Fruit fly (Drosophila melanogaster) whole organism, embryonic: ENCODE measurements around the gene DCTN1-p150.

Experiments used
- Abd-B ChIP-seq: fragments of 200-800 bp; sonication (Bioruptor generic); optimal IDR thresholded peaks from 2 replicates; lab custom pipeline; 2018; ENCODE audit warnings: missing biosample characterization, mild to moderate bottlenecking, missing genetic modification characterization, moderate library complexity
- Awh ChIP-seq: fragments of 200-800 bp; sonication (Bioruptor generic); IDR thresholded peaks from 2 replicates; pipeline ENCODE4, ENCODE4 v1.3.6; 2022; ENCODE audit warnings: missing biosample characterization, missing genetic modification characterization
- CG10462 ChIP-seq: fragments of 200-800 bp; sonication (Bioruptor generic); optimal IDR thresholded peaks from 2 replicates; lab custom pipeline; 2016; ENCODE audit warnings: missing biosample characterization, missing genetic modification characterization
- CG1602 ChIP-seq: fragments of 200-800 bp; sonication (Bioruptor generic); optimal IDR thresholded peaks from 3 replicates; lab custom pipeline; 2016; ENCODE audit warnings: missing biosample characterization, missing genetic modification characterization
- CG1647 ChIP-seq: fragments of 200-800 bp; sonication (Bioruptor generic); optimal IDR thresholded peaks from 3 replicates; lab custom pipeline; 2016; ENCODE audit warnings: missing biosample characterization, missing genetic modification characterization
- CG17328 ChIP-seq: fragments of 200-800 bp; sonication (Bioruptor generic); IDR thresholded peaks from 2 replicates; pipeline ENCODE4 v1.3.6; 2022; ENCODE audit warnings: missing biosample characterization, missing genetic modification characterization
- CG17802 ChIP-seq: fragments of 200-800 bp; sonication (Bioruptor generic); optimal IDR thresholded peaks from 2 replicates; lab custom pipeline; 2018; ENCODE audit warnings: missing biosample characterization, mild to moderate bottlenecking, missing genetic modification characterization, moderate library complexity
- CG17829 ChIP-seq: fragments of 200-800 bp; optimal IDR thresholded peaks from 2 replicates; lab custom pipeline; 2019; ENCODE audit warnings: missing biosample characterization, mild to moderate bottlenecking, missing genetic modification characterization, moderate library complexity
- CG3838 ChIP-seq: fragments of 200-800 bp; sonication (Bioruptor generic); optimal IDR thresholded peaks from 3 replicates; lab custom pipeline; 2016; ENCODE audit warnings: missing biosample characterization, missing genetic modification characterization
- CG4404 ChIP-seq: fragments of 200-800 bp; sonication (Bioruptor generic); IDR thresholded peaks from 2 replicates; pipeline ENCODE4 v1.3.6; 2022; ENCODE audit warnings: missing biosample characterization, missing genetic modification characterization
- CG4424 ChIP-seq: fragments of 200-800 bp; sonication (Bioruptor generic); optimal IDR thresholded peaks from 3 replicates; lab custom pipeline; 2016; ENCODE audit warnings: missing biosample characterization, missing genetic modification characterization
- CG7556 ChIP-seq: fragments of 200-800 bp; sonication (Bioruptor generic); optimal IDR thresholded peaks from 2 replicates; lab custom pipeline; 2017; ENCODE audit warnings: missing biosample characterization, mild to moderate bottlenecking, missing genetic modification characterization
- CG7786 ChIP-seq: fragments of 200-800 bp; sonication (Bioruptor generic); optimal IDR thresholded peaks from 2 replicates; lab custom pipeline; 2016; ENCODE audit warnings: missing biosample characterization, missing genetic modification characterization
- CG8281 ChIP-seq: fragments of 200-800 bp; sonication (Bioruptor generic); optimal IDR thresholded peaks from 2 replicates; lab custom pipeline; 2018; ENCODE audit warnings: missing biosample characterization, mild to moderate bottlenecking, missing genetic modification characterization, moderate library complexity
- CG8359 ChIP-seq: fragments of 200-800 bp; sonication (Bioruptor generic); optimal IDR thresholded peaks from 2 replicates; lab custom pipeline; 2017; ENCODE audit warnings: missing biosample characterization, mild to moderate bottlenecking, missing genetic modification characterization, borderline replicate concordance
- CG8944 ChIP-seq: fragments of 200-800 bp; sonication (Bioruptor generic); optimal IDR thresholded peaks from 3 replicates; lab custom pipeline; 2016; ENCODE audit warnings: missing biosample characterization, missing genetic modification characterization
- CG9932 ChIP-seq: fragments of 200-800 bp; sonication (Bioruptor generic); IDR thresholded peaks from 2 replicates; pipeline ENCODE4 v1.3.6; 2022; ENCODE audit warnings: missing biosample characterization, missing genetic modification characterization
- Dad ChIP-seq: fragments of 200-800 bp; sonication (Bioruptor generic); optimal IDR thresholded peaks from 3 replicates; lab custom pipeline; 2016; ENCODE audit warnings: missing biosample characterization, missing genetic modification characterization
- E2f2 ChIP-seq: fragments of 200-800 bp; sonication (Bioruptor generic); IDR thresholded peaks from 2 replicates; pipeline ENCODE4 v1.3.6; 2022; ENCODE audit warnings: missing biosample characterization, missing genetic modification characterization
- Ets97D ChIP-seq: fragments of 200-800 bp; sonication (Bioruptor generic); optimal IDR thresholded peaks from 3 replicates; lab custom pipeline; 2016; ENCODE audit warnings: missing biosample characterization, missing genetic modification characterization
- Fer1 ChIP-seq: fragments of 200-800 bp; sonication (Bioruptor generic); optimal IDR thresholded peaks from 2 replicates; lab custom pipeline; 2017; ENCODE audit warnings: missing biosample characterization, mild to moderate bottlenecking, missing genetic modification characterization
- H15 ChIP-seq: fragments of 200-800 bp; sonication (Bioruptor generic); IDR thresholded peaks from 3 replicates; pipeline ENCODE4 v1.3.6; 2022; ENCODE audit warnings: missing biosample characterization, missing genetic modification characterization
- Lim3 ChIP-seq: fragments of 200-800 bp; sonication (Bioruptor generic); IDR thresholded peaks from 2 replicates; pipeline ENCODE4 v1.3.6; 2022; ENCODE audit warnings: missing biosample characterization, missing genetic modification characterization
- Mad ChIP-seq: fragments of 200-800 bp; sonication (Bioruptor generic); optimal IDR thresholded peaks from 2 replicates; lab custom pipeline; 2016; ENCODE audit warnings: missing biosample characterization, missing genetic modification characterization
- Sin3A ChIP-seq: fragments of >200 bp; optimal IDR thresholded peaks from 2 replicates; lab custom pipeline; 2018
- Stat92E ChIP-seq, 3 experiments: fragments of >200 bp in 2 of 3; fragments of 200-800 bp in 1 of 3; sonication (Bioruptor generic) in 1 of 3; optimal IDR thresholded peaks; 2 replicates each; lab custom pipeline; 2017 to 2019; ENCODE audit warnings: missing biosample characterization in 3 of 3, missing genetic modification characterization in 3 of 3, mild to moderate bottlenecking in 1 of 3, moderate library complexity in 1 of 3
- aop ChIP-seq: fragments of 200-800 bp; sonication (Bioruptor generic); IDR thresholded peaks from 2 replicates; pipeline ENCODE4 v1.3.6; 2022; ENCODE audit warnings: missing biosample characterization, missing genetic modification characterization
- cwo ChIP-seq: fragments of 200-800 bp; sonication (Bioruptor generic); optimal IDR thresholded peaks from 3 replicates; lab custom pipeline; 2017; ENCODE audit warnings: missing biosample characterization, missing genetic modification characterization, mild to moderate bottlenecking, moderate library complexity, missing genetic modification reagents
- danr ChIP-seq: fragments of 200-800 bp; sonication (Bioruptor generic); IDR thresholded peaks from 2 replicates; pipeline ENCODE4 v1.3.6; 2022; ENCODE audit warnings: missing biosample characterization, missing genetic modification characterization
- disco-r ChIP-seq: fragments of 200-800 bp; sonication (Bioruptor generic); optimal IDR thresholded peaks from 2 replicates; lab custom pipeline; 2016; ENCODE audit warnings: missing biosample characterization, missing genetic modification characterization
- esg ChIP-seq: fragments of 200-800 bp; sonication (Bioruptor generic); conservative IDR thresholded peaks from 2 replicates; pipeline ENCODE4 v1.3.6; 2022; ENCODE audit warnings: missing biosample characterization, missing genetic modification characterization
- fd96Cb ChIP-seq: fragments of 200-800 bp; sonication (Bioruptor generic); optimal IDR thresholded peaks from 2 replicates; lab custom pipeline; 2018; ENCODE audit warnings: missing biosample characterization, mild to moderate bottlenecking, missing genetic modification characterization, moderate library complexity
- hbn ChIP-seq: fragments of 200-800 bp; sonication (Bioruptor generic); IDR thresholded peaks from 2 replicates; pipeline ENCODE4 v1.3.6; 2022; ENCODE audit warnings: missing biosample characterization, missing genetic modification characterization; ENCODE audit not compliant: partially characterized antibody
- hkb ChIP-seq, 2 experiments: fragments of 200-800 bp in 1 of 2; fragments of >200 bp in 1 of 2; sonication (Bioruptor generic) in 1 of 2; IDR thresholded peaks in 1 of 2; optimal IDR thresholded peaks in 1 of 2; 2 replicates each; pipeline versions ENCODE4 v1.3.6 to Lab custom; 2017 to 2022; ENCODE audit warnings: missing biosample characterization in 1 of 2, missing genetic modification characterization in 1 of 2
- ind ChIP-seq: fragments of 200-800 bp; sonication (Bioruptor generic); optimal IDR thresholded peaks from 3 replicates; lab custom pipeline; 2016; ENCODE audit warnings: missing biosample characterization, missing genetic modification characterization
- insv ChIP-seq, 2 experiments: fragments of 200-800 bp; sonication (Bioruptor generic); optimal IDR thresholded peaks; 3 replicates each; lab custom pipeline; 2016 to 2018; ENCODE audit warnings: missing biosample characterization in 2 of 2, missing genetic modification characterization in 2 of 2
- lab ChIP-seq: fragments of 200-800 bp; sonication (Bioruptor generic); optimal IDR thresholded peaks from 3 replicates; lab custom pipeline; 2017; ENCODE audit warnings: missing biosample characterization, missing genetic modification characterization, mild to moderate bottlenecking, moderate library complexity, missing genetic modification reagents
- maf-S ChIP-seq: fragments of 200-800 bp; sonication (Bioruptor generic); optimal IDR thresholded peaks from 2 replicates; lab custom pipeline; 2016; ENCODE audit warnings: missing biosample characterization, missing genetic modification characterization
- pho ChIP-seq: fragments of 200-800 bp; sonication (Bioruptor generic); optimal IDR thresholded peaks from 2 replicates; lab custom pipeline; 2016; ENCODE audit warnings: missing biosample characterization, missing genetic modification characterization
- pros ChIP-seq: fragments of 200-800 bp; sonication (Bioruptor generic); optimal IDR thresholded peaks from 3 replicates; lab custom pipeline; 2019; ENCODE audit warnings: missing biosample characterization, mild to moderate bottlenecking, missing genetic modification characterization, moderate library complexity
- row ChIP-seq: fragments of 200-800 bp; sonication (Bioruptor generic); IDR thresholded peaks from 3 replicates; pipeline ENCODE4 v1.3.6; 2022; ENCODE audit warnings: missing biosample characterization, missing genetic modification characterization
- sens ChIP-seq: fragments of 200-800 bp; sonication (Bioruptor generic); peaks from one replicate; lab custom pipeline; 2016; ENCODE audit warnings: missing biosample characterization, missing genetic modification characterization
- shn ChIP-seq: fragments of 200-800 bp; sonication (Bioruptor generic); optimal IDR thresholded peaks from 3 replicates; lab custom pipeline; 2016; ENCODE audit warnings: missing biosample characterization, missing genetic modification characterization
- slou ChIP-seq: fragments of 200-800 bp; sonication (Bioruptor generic); optimal IDR thresholded peaks from 3 replicates; lab custom pipeline; 2016; ENCODE audit warnings: missing biosample characterization, missing genetic modification characterization
- sqz ChIP-seq: fragments of 200-800 bp; sonication (Bioruptor generic); optimal IDR thresholded peaks from 3 replicates; lab custom pipeline; 2018; ENCODE audit warnings: missing biosample characterization, mild to moderate bottlenecking, missing genetic modification characterization
- trh ChIP-seq: fragments of 200-800 bp; sonication (Bioruptor generic); optimal IDR thresholded peaks from 2 replicates; lab custom pipeline; 2016; ENCODE audit warnings: missing biosample characterization, missing genetic modification characterization
- ttk ChIP-seq: fragments of 200-800 bp; sonication (Bioruptor generic); IDR thresholded peaks from 2 replicates; pipeline ENCODE4 v2.1.2; 2022; ENCODE audit warnings: missing biosample characterization, missing genetic modification characterization
- vfl ChIP-seq: fragments of 200-800 bp; sonication (Bioruptor generic); optimal IDR thresholded peaks from 2 replicates; lab custom pipeline; 2016; ENCODE audit warnings: missing biosample characterization, missing genetic modification characterization
- vnd ChIP-seq: fragments of 200-800 bp; sonication (Bioruptor generic); IDR thresholded peaks from 3 replicates; pipeline ENCODE4 v1.3.6; 2022; ENCODE audit warnings: missing biosample characterization, missing genetic modification characterization; ENCODE audit not compliant: partially characterized antibody
- zfh1 ChIP-seq: fragments of 200-800 bp; sonication (Bioruptor generic); IDR thresholded peaks from 3 replicates; pipeline ENCODE4 v1.3.6; 2022; ENCODE audit warnings: missing biosample characterization, missing genetic modification characterization

The DCTN1-p150 gene

dm6 chr3L:13922023-13922652 is 7.0 kb upstream of the DCTN1-p150 start (continued):
- TF ChIP-seq CG17829 (tag; lab: Kevin White, UChicago) (peak; percentile 49), hbn (GFP tag; lab: Robert Waterston, UW) (no peak), Abd-B (peak; percentile 1), danr (GFP tag; lab: Robert Waterston, UW) (no peak), sens (peak; percentile 5), CG8359 (GFP tag; lab: Kevin White, UChicago) (no peak), vfl (GFP tag; lab: Kevin White, UChicago) (no peak), Lim3 (no peak), Sin3A (no peak), ind (GFP tag; lab: Kevin White, UChicago) (peak; percentile 32), disco-r (GFP tag; lab: Kevin White, UChicago) (no peak), H15 (GFP tag; lab: Robert Waterston, UW) (peak; percentile 45; the same call in 1 of the 3 replicates), esg (0 out of 2 replicates have a peak, but pooled peaks have one; percentile 10), hkb (optimal IDR thresholded peaks at IDR 0.05; lab: Kevin White, UChicago) (no peak), hkb (GFP tag; IDR thresholded peaks at IDR 0.05; lab: Robert Waterston, UW) (peak; percentile 35; the same call in 1 of the 2 replicates), E2f2 (GFP tag; lab: Robert Waterston, UW) (peak; percentile 74), ttk (GFP tag; lab: Robert Waterston, UW) (peak; percentile 68), CG1602 (GFP tag; lab: Kevin White, UChicago) (peak; percentile 7), CG4424 (GFP tag; lab: Kevin White, UChicago) (peak; percentile 34), CG7786 (GFP tag; lab: Kevin White, UChicago) (peak; percentile 8), pho (GFP tag; lab: Kevin White, UChicago) (no peak), CG17328 (GFP tag; lab: Robert Waterston, UW) (no peak), lab (GFP tag; lab: Kevin White, UChicago) (peak; percentile 67), Mad (GFP tag; lab: Kevin White, UChicago) (no peak), fd96Cb (peak; percentile 15), Ets97D (GFP tag; lab: Kevin White, UChicago) (peak; percentile 26), CG8944 (GFP tag; lab: Kevin White, UChicago) (no peak), row (GFP tag; lab: Robert Waterston, UW) (peak; percentile 72), Dad (GFP tag; lab: Kevin White, UChicago) (no peak), Stat92E (GFP tag; optimal IDR thresholded peaks at IDR 0.05; lab: Kevin White, UChicago) (no peak), Fer1 (GFP tag; lab: Kevin White, UChicago) (peak; percentile 17), trh (GFP tag; lab: Kevin White, UChicago) (peak; percentile 7), CG1647 (GFP tag; lab: Kevin White, UChicago) (no peak), CG10462 (GFP tag; lab: Kevin White, UChicago) (peak; percentile 29), CG8281 (tag; lab: Kevin White, UChicago) (no peak), CG7556 (GFP tag; lab: Kevin White, UChicago) (peak; percentile 41), CG4404 (GFP tag; lab: Robert Waterston, UW) (no peak), aop (GFP tag; lab: Robert Waterston, UW) (no peak), cwo (GFP tag; lab: Kevin White, UChicago) (peak; percentile 34), CG17802 (tag; lab: Kevin White, UChicago) (no peak), insv (GFP tag; optimal IDR thresholded peaks at IDR 0.05; lab: Kevin White, UChicago) (no peak), maf-S (GFP tag; lab: Kevin White, UChicago) (peak; percentile 8), sqz (GFP tag; lab: Kevin White, UChicago) (peak; percentile 78), zfh1 (GFP tag; lab: Robert Waterston, UW) (peak; percentile 65; the same call in 2 of the 3 replicates), Awh (GFP tag; lab: Robert Waterston, UW) (peak; percentile 59), CG9932 (GFP tag; lab: Robert Waterston, UW) (peak; percentile 57), shn (peak; percentile 63), pros (no peak), slou (GFP tag; lab: Kevin White, UChicago) (peak; percentile 34), CG3838 (GFP tag; lab: Kevin White, UChicago) (peak; percentile 10), vnd (no peak)
